Worm (Caenorhabditis elegans): ENCODE data around the gene str-173.

DNA sequence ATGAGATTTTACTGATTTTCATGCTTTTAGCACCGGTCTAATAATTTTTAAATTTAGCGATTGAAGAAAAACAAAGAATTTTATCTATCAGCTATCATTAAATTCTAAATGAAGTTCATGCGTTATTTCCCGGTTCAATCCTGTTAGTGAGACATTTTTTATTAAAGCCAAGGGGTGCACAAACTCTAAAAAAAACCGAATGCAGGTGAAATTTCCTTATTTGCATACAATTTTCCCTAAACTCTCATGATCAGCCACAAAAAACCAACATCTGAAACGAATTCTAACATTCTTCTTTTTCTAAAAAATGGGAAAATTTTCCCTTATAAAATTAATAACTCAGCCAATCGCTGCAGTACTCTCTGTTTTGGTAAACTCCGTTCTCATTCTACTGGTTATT lies 51.5 kb downstream of the str-173 start, which contains the start of gene str-156:
- TF ChIP-seq him-1 (tag; optimal IDR thresholded peaks at IDR 0.05) (no peak), W03F9.2 (tag; optimal IDR thresholded peaks at IDR 0.05) (no peak)

All from whole organism, L4/young adult.